Fruit fly (Drosophila melanogaster) whole organism, embryonic: Measurements from ENCODE around the gene Sfxn2.

Experiments
- B-H2 ChIP-seq: fragments of 200-800 bp; sonication (Bioruptor generic); optimal IDR thresholded peaks from 2 replicates; lab custom pipeline; 2018; ENCODE audit warnings: missing biosample characterization, mild to moderate bottlenecking, missing genetic modification characterization
- CG10431 ChIP-seq: fragments of 200-800 bp; sonication (Bioruptor generic); optimal IDR thresholded peaks from 3 replicates; lab custom pipeline; 2018; ENCODE audit warnings: missing biosample characterization, mild to moderate bottlenecking, missing genetic modification characterization
- CG10654 ChIP-seq: fragments of 200-800 bp; sonication (Bioruptor generic); optimal IDR thresholded peaks from 2 replicates; lab custom pipeline; 2016; ENCODE audit warnings: missing biosample characterization, missing genetic modification characterization
- CG11093 ChIP-seq: fragments of 200-800 bp; sonication (Bioruptor generic); IDR thresholded peaks from 3 replicates; pipeline ENCODE4 v1.3.6; 2022; ENCODE audit warnings: missing biosample characterization, missing genetic modification characterization
- CG12769 ChIP-seq: fragments of 200-800 bp; sonication (Bioruptor generic); optimal IDR thresholded peaks from 2 replicates; lab custom pipeline; 2019; ENCODE audit warnings: missing biosample characterization, mild to moderate bottlenecking, missing genetic modification characterization, moderate library complexity
- CG13894 ChIP-seq: fragments of 200-800 bp; sonication (Bioruptor generic); optimal IDR thresholded peaks from 3 replicates; lab custom pipeline; 2018; ENCODE audit warnings: missing biosample characterization, mild to moderate bottlenecking, missing genetic modification characterization, moderate library complexity
- CG2116 ChIP-seq: fragments of 200-800 bp; sonication (Bioruptor generic); optimal IDR thresholded peaks from 3 replicates; lab custom pipeline; 2018; ENCODE audit warnings: missing biosample characterization, mild to moderate bottlenecking, missing genetic modification characterization
- CG2199 ChIP-seq: fragments of 200-800 bp; sonication (Bioruptor generic); IDR thresholded peaks from 3 replicates; pipeline ENCODE4 v1.3.6; 2022; ENCODE audit warnings: missing biosample characterization, missing genetic modification characterization
- CG4360 ChIP-seq: fragments of 200-800 bp; sonication (Bioruptor generic); IDR thresholded peaks from 2 replicates; pipeline ENCODE4 v1.3.6; 2022; ENCODE audit warnings: missing biosample characterization, missing genetic modification characterization
- CG6683 ChIP-seq: fragments of 200-800 bp; sonication (Bioruptor generic); optimal IDR thresholded peaks from 2 replicates; lab custom pipeline; 2017; ENCODE audit warnings: missing biosample characterization, mild to moderate bottlenecking, missing genetic modification characterization, missing genetic modification reagents
- CG6854 ChIP-seq: fragments of 200-800 bp; sonication (Bioruptor generic); optimal IDR thresholded peaks from 3 replicates; lab custom pipeline; 2017; ENCODE audit warnings: missing biosample characterization, mild to moderate bottlenecking, missing genetic modification characterization
- CG7271 ChIP-seq: fragments of 200-800 bp; sonication (Bioruptor generic); optimal IDR thresholded peaks from 2 replicates; lab custom pipeline; 2018; ENCODE audit warnings: missing biosample characterization, mild to moderate bottlenecking, missing genetic modification characterization, moderate library complexity
- CG8089 ChIP-seq: fragments of 200-800 bp; sonication (Bioruptor generic); optimal IDR thresholded peaks from 3 replicates; lab custom pipeline; 2016; ENCODE audit warnings: missing biosample characterization, missing genetic modification characterization
- CG9876 ChIP-seq: fragments of 200-800 bp; sonication (Bioruptor generic); optimal IDR thresholded peaks from 2 replicates; lab custom pipeline; 2016; ENCODE audit warnings: missing biosample characterization, missing genetic modification characterization
- CkIIα-i1 ChIP-seq: fragments of 200-800 bp; sonication (Bioruptor generic); IDR thresholded peaks from 2 replicates; pipeline ENCODE4 v1.3.6; 2022; ENCODE audit warnings: missing biosample characterization, missing genetic modification characterization
- D19A ChIP-seq: fragments of 200-800 bp; optimal IDR thresholded peaks from 3 replicates; lab custom pipeline; 2019; ENCODE audit warnings: missing biosample characterization, mild to moderate bottlenecking, missing genetic modification characterization, moderate library complexity
- Doc3 ChIP-seq: fragments of 200-800 bp; sonication (Bioruptor generic); IDR thresholded peaks from 3 replicates; pipeline ENCODE4 v1.3.6; 2022; ENCODE audit warnings: missing biosample characterization, missing genetic modification characterization; ENCODE audit not compliant: partially characterized antibody
- HmgD ChIP-seq: fragments of 200-800 bp; sonication (Bioruptor generic); optimal IDR thresholded peaks from 3 replicates; lab custom pipeline; 2016; ENCODE audit warnings: missing biosample characterization, missing genetic modification characterization
- Hsf ChIP-seq: fragments of 200-800 bp; sonication (Bioruptor generic); optimal IDR thresholded peaks from 3 replicates; lab custom pipeline; 2016; ENCODE audit warnings: missing biosample characterization, missing genetic modification characterization
- Jarid2 ChIP-seq: fragments of 200-800 bp; sonication (Bioruptor generic); optimal IDR thresholded peaks from 3 replicates; lab custom pipeline; 2017; ENCODE audit warnings: mild to moderate bottlenecking, missing biosample characterization, missing genetic modification reagents, missing genetic modification characterization
- Max ChIP-seq: fragments of 200-800 bp; sonication (Bioruptor generic); optimal IDR thresholded peaks from 2 replicates; lab custom pipeline; 2016; ENCODE audit warnings: missing biosample characterization, mild to moderate bottlenecking, missing genetic modification characterization
- Med ChIP-seq: fragments of 200-800 bp; sonication (Bioruptor generic); peaks from one replicate; lab custom pipeline; 2016; ENCODE audit warnings: missing biosample characterization, missing genetic modification characterization, mild to moderate bottlenecking, inconsistent platforms, moderate library complexity
- NC2α ChIP-seq: fragments of 200-800 bp; sonication (Bioruptor generic); optimal IDR thresholded peaks from 2 replicates; lab custom pipeline; 2016; ENCODE audit warnings: missing biosample characterization, missing genetic modification characterization
- NFAT ChIP-seq: fragments of 200-800 bp; sonication (Bioruptor generic); IDR thresholded peaks from 2 replicates; pipeline ENCODE4 v1.3.6; 2022; ENCODE audit warnings: missing biosample characterization, missing genetic modification characterization
- Oaz ChIP-seq: fragments of 200-800 bp; sonication (Bioruptor generic); IDR thresholded peaks from 2 replicates; pipeline ENCODE4 v1.3.6; 2022; ENCODE audit warnings: missing biosample characterization, missing genetic modification characterization
- Pdp1 ChIP-seq, 2 experiments: fragments of 200-800 bp; sonication (Bioruptor generic); optimal IDR thresholded peaks; 3 replicates each; lab custom pipeline; 2016; ENCODE audit warnings: missing biosample characterization in 2 of 2, missing genetic modification characterization in 2 of 2, mild to moderate bottlenecking in 1 of 2, moderate library complexity in 1 of 2
- Rfx ChIP-seq: fragments of 200-800 bp; sonication (Bioruptor generic); IDR thresholded peaks from 2 replicates; pipeline ENCODE4 v1.3.6; 2022; ENCODE audit warnings: missing biosample characterization, missing genetic modification characterization
- Side ChIP-seq: fragments of 200-800 bp; sonication (Bioruptor generic); optimal IDR thresholded peaks from 2 replicates; lab custom pipeline; 2016; ENCODE audit warnings: missing biosample characterization, missing genetic modification characterization
- Sox102F ChIP-seq: fragments of 200-800 bp; sonication (Bioruptor generic); optimal IDR thresholded peaks from 2 replicates; lab custom pipeline; 2018; ENCODE audit warnings: missing biosample characterization, mild to moderate bottlenecking, missing genetic modification characterization, moderate library complexity
- TFAM ChIP-seq: fragments of 200-800 bp; sonication (Bioruptor generic); optimal IDR thresholded peaks from 2 replicates; lab custom pipeline; 2017; ENCODE audit warnings: missing biosample characterization, missing genetic modification characterization, inconsistent platforms
- chinmo ChIP-seq: fragments of 200-800 bp; sonication (Bioruptor generic); IDR thresholded peaks from 4 replicates; pipeline ENCODE4 v1.3.6; 2022; ENCODE audit warnings: missing biosample characterization, missing genetic modification characterization; ENCODE audit not compliant: partially characterized antibody
- crol ChIP-seq: fragments of 200-800 bp; sonication (Bioruptor generic); IDR thresholded peaks from 2 replicates; pipeline ENCODE4 v1.3.6; 2022; ENCODE audit warnings: missing biosample characterization, missing genetic modification characterization
- dmrt99B ChIP-seq: fragments of 200-800 bp; sonication (Bioruptor generic); optimal IDR thresholded peaks from 2 replicates; lab custom pipeline; 2018; ENCODE audit warnings: missing biosample characterization, mild to moderate bottlenecking, missing genetic modification characterization, moderate library complexity
- ems ChIP-seq: fragments of 200-800 bp; sonication (Bioruptor generic); optimal IDR thresholded peaks from 3 replicates; lab custom pipeline; 2016; ENCODE audit warnings: missing biosample characterization, missing genetic modification characterization
- eyg ChIP-seq: fragments of 200-800 bp; sonication (Bioruptor generic); optimal IDR thresholded peaks from 3 replicates; lab custom pipeline; 2016; ENCODE audit warnings: missing biosample characterization, missing genetic modification characterization
- grau ChIP-seq: fragments of 200-800 bp; optimal IDR thresholded peaks from 3 replicates; lab custom pipeline; 2019; ENCODE audit warnings: missing biosample characterization, mild to moderate bottlenecking, missing genetic modification characterization, moderate library complexity
- gro ChIP-seq: fragments of 200-800 bp; sonication (Bioruptor generic); optimal IDR thresholded peaks from 2 replicates; lab custom pipeline; 2016; ENCODE audit warnings: missing biosample characterization, missing genetic modification characterization
- h ChIP-seq: fragments of >200 bp; optimal IDR thresholded peaks from 2 replicates; lab custom pipeline; 2017
- mirr ChIP-seq: fragments of 200-800 bp; sonication (Bioruptor generic); optimal IDR thresholded peaks from 3 replicates; lab custom pipeline; 2018; ENCODE audit warnings: missing biosample characterization, mild to moderate bottlenecking, missing genetic modification characterization
- nmo ChIP-seq: fragments of 200-800 bp; sonication (Bioruptor generic); optimal IDR thresholded peaks from 2 replicates; lab custom pipeline; 2018; ENCODE audit warnings: missing biosample characterization, mild to moderate bottlenecking, missing genetic modification characterization, moderate library complexity
- otp ChIP-seq: fragments of 200-800 bp; sonication (Bioruptor generic); IDR thresholded peaks from 3 replicates; pipeline ENCODE4, ENCODE4 v1.3.6; 2022; ENCODE audit warnings: missing biosample characterization, missing genetic modification characterization
- pita ChIP-seq: fragments of 200-800 bp; sonication (Bioruptor generic); optimal IDR thresholded peaks from 2 replicates; lab custom pipeline; 2017; ENCODE audit warnings: missing biosample characterization, mild to moderate bottlenecking, missing genetic modification characterization
- ranshi ChIP-seq: fragments of 200-800 bp; sonication (Bioruptor generic); IDR thresholded peaks from 2 replicates; pipeline ENCODE4 v1.3.6; 2022; ENCODE audit warnings: missing biosample characterization, missing genetic modification characterization
- rib ChIP-seq: fragments of 200-800 bp; sonication (Bioruptor generic); IDR thresholded peaks from 2 replicates; pipeline ENCODE4 v1.3.6; 2022; ENCODE audit warnings: missing biosample characterization, missing genetic modification characterization
- sd ChIP-seq: fragments of 200-800 bp; sonication (Bioruptor generic); optimal IDR thresholded peaks from 3 replicates; lab custom pipeline; 2018; ENCODE audit warnings: missing biosample characterization, mild to moderate bottlenecking, missing genetic modification characterization, moderate library complexity
- sqz ChIP-seq: fragments of 200-800 bp; sonication (Bioruptor generic); optimal IDR thresholded peaks from 3 replicates; lab custom pipeline; 2018; ENCODE audit warnings: missing biosample characterization, mild to moderate bottlenecking, missing genetic modification characterization
- vvl ChIP-seq: fragments of 200-800 bp; sonication (Bioruptor generic); IDR thresholded peaks from 2 replicates; pipeline ENCODE4 v1.3.6; 2022; ENCODE audit warnings: missing biosample characterization, missing genetic modification characterization

Sfxn2 gene

DNA sequence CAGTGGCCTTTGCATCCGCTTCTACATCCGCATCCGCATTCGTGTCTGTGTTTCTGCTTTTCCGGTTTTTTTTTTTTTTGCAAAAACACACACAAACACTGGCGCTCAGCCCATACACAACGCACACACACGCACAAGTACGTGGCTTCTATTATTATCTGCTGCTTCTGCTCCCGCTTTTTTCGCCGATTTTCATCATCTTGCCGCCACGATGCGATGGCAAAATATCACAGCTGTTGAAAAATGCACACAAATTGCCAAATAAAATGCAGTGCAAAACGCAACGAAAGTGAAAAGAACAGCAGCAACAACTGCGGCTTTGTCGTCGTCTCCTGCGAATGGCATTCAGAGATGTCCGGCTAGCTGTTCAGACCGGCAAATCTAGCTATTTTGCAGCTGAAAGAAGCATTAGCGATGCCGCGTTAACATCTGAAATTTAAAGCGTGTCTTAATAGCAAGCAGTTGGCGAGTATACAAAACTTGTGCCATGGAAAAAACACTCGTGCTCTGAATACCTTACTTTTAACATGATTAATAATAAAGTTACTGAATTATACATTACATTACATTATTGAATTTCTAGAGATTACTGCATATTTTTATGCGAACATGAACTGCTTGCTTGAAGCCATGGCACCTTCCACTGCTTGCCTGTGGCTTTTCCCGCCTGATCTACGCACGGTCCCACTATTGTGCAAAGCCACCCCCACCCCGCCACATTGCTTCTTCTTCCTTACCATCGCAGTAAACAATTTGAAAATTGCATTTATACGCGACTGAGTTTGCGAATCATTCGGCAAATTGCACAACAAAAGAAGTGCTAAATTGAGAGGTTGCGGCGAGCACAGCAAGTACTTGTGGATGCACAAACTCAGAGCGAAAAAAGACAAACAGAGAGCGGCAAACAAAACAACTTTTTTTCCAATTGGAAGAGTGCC, at the start of gene Sfxn2, which contains the start of gene Ugt316A1 (continued):
- no peak for TF ChIP-seq CG8089 (GFP tag; lab: Kevin White, UChicago)
- TF ChIP-seq h (lab: Kevin White, UChicago), result no peak
- TF ChIP-seq NC2α (GFP tag; lab: Kevin White, UChicago), result no peak
- TF ChIP-seq Doc3, result no peak
- peak; percentile 26 for TF ChIP-seq CG2116 (GFP tag; lab: Kevin White, UChicago)
- TF ChIP-seq pita (GFP tag; lab: Kevin White, UChicago), result peak; percentile 42

DNA sequence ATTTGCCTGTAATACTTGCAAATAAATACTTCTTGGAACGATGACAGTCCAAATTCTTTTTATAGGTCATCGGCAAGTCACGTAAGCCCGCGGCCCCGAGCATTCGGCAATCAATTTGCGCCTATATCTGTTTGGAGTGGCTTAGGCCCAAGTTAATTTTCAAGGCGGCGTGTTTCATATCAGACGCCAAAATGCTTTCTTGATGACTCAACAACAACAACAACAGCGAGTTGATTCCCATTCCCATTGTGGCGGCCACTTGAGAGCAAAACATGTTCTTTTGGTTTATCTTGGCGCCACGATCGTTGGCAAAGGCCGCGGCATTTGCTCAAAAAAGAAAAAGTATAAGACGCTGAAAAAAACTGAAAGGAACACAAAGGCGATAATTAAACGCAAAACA, 48.9 kb upstream of the Sfxn2 start:
- TF ChIP-seq CG9876 (no peak), ems (no peak), B-H2 (peak; percentile 4), D19A (tag; lab: Kevin White, UChicago) (no peak), sqz (GFP tag; lab: Kevin White, UChicago) (peak; percentile 22), Jarid2 (no peak), Med (GFP tag; lab: Kevin White, UChicago) (peak; percentile 73), gro (GFP tag; lab: Kevin White, UChicago) (peak; percentile 41), chinmo (GFP tag; lab: Robert Waterston, UW) (peak; percentile 60; the same call in 1 of the 4 replicates), Hsf (GFP tag; lab: Kevin White, UChicago) (no peak), sd (tag; lab: Kevin White, UChicago) (peak; percentile 86), CG12769 (peak; percentile 44), Sox102F (GFP tag; lab: Kevin White, UChicago) (no peak), TFAM (GFP tag; lab: Kevin White, UChicago) (no peak), CG7271 (tag; lab: Kevin White, UChicago) (no peak), CG6683 (GFP tag; lab: Kevin White, UChicago) (no peak), CG4360 (GFP tag; lab: Robert Waterston, UW) (peak; percentile 71), Rfx (0 out of 2 replicates have a peak, but pooled peaks have one; percentile 34), Oaz (GFP tag; lab: Robert Waterston, UW) (no peak), CG6854 (GFP tag; lab: Kevin White, UChicago) (no peak), CG13894 (tag; lab: Kevin White, UChicago) (peak; percentile 40), Pdp1 (GFP tag; optimal IDR thresholded peaks at IDR 0.05; lab: Kevin White, UChicago) (peak in 1 of 2 experiments; percentile 23), Max (GFP tag; lab: Kevin White, UChicago) (no peak)

DNA sequence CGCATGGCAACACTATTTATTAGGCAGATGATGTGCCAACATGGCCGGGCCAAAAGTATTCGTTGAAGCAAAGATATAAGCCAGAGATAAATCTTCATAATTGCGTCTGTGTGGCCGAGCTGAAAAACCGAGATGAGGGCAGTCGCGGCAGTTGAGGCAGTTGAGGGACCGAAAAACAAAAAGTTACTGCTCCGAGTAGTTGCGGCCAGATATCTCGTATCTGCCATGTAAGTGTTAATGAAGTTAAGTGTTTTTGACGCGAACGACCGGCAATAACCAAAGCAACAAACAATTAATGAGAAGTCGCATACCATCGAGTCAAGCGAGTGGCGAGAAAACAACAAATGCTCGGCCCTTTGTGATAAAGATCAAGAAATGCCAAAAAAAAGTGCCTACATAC, 48.2 kb upstream of the Sfxn2 start:
- TF ChIP-seq CG2116 (GFP tag; lab: Kevin White, UChicago) (no peak), mirr (GFP tag; lab: Kevin White, UChicago) (peak; percentile 70), chinmo (GFP tag; lab: Robert Waterston, UW) (peak; percentile 73; the same call in 2 of the 4 replicates), nmo (GFP tag; lab: Kevin White, UChicago) (no peak), otp (GFP tag; lab: Robert Waterston, UW) (peak; percentile 51; the same call in 1 of the 3 replicates), CG12769 (peak; percentile 20), CG11093 (GFP tag; lab: Robert Waterston, UW) (no peak), crol (GFP tag; lab: Robert Waterston, UW) (peak; percentile 43; the same call in 1 of the 2 replicates), rib (GFP tag; lab: Robert Waterston, UW) (0 out of 2 replicates have a peak, but pooled peaks have one; percentile 15), Sox102F (GFP tag; lab: Kevin White, UChicago) (no peak), HmgD (GFP tag; lab: Kevin White, UChicago) (no peak), NFAT (no peak), Side (GFP tag; lab: Kevin White, UChicago) (no peak), CG2199 (GFP tag; lab: Robert Waterston, UW) (no peak), CG10431 (peak; percentile 71), dmrt99B (no peak), CG10654 (GFP tag; lab: Kevin White, UChicago) (no peak), grau (tag; lab: Kevin White, UChicago) (no peak), CkIIα-i1 (no peak), eyg (GFP tag; lab: Kevin White, UChicago) (no peak), ranshi (GFP tag; lab: Robert Waterston, UW) (no peak), vvl (GFP tag; lab: Robert Waterston, UW) (peak; percentile 11; the same call in 1 of the 2 replicates)
